Worm (Caenorhabditis elegans) whole organism, L3 larva: Measurements from ENCODE around the gene F31B9.3.

Experiments
- R02D3.7 ChIP-seq: fragments of 150-350 bp; optimal IDR thresholded peaks from 2 replicates; lab custom pipeline; 2014; ENCODE audit warnings: missing biosample characterization, missing genetic modification characterization
- ceh-28 ChIP-seq: fragments of 150-350 bp; optimal IDR thresholded peaks from 2 replicates; lab custom pipeline; 2014; ENCODE audit warnings: missing biosample characterization, missing genetic modification reagents, missing genetic modification characterization
- elt-2 ChIP-seq: sonication (generic microtip); optimal IDR thresholded peaks from 2 replicates; lab custom pipeline; 2016; ENCODE audit warnings: missing genetic modification reagents, mild to moderate bottlenecking, missing genetic modification characterization, missing compliant biosample characterization
- fos-1 ChIP-seq: fragments of 150-350 bp; optimal IDR thresholded peaks from 2 replicates; lab custom pipeline; 2014; ENCODE audit warnings: missing biosample characterization, missing genetic modification characterization
- lin-39 ChIP-seq: fragments of 150-350 bp; optimal IDR thresholded peaks from 2 replicates; lab custom pipeline; 2018; ENCODE audit warnings: missing biosample characterization, missing genetic modification reagents, missing genetic modification characterization
- nhr-11 ChIP-seq: fragments of 150-350 bp; optimal IDR thresholded peaks from 2 replicates; lab custom pipeline; 2014; ENCODE audit warnings: missing biosample characterization, missing genetic modification characterization
- nhr-237 ChIP-seq: fragments of 150-350 bp; optimal IDR thresholded peaks from 2 replicates; lab custom pipeline; 2014; ENCODE audit warnings: missing biosample characterization, missing genetic modification characterization
- nhr-28 ChIP-seq: fragments of 150-350 bp; optimal IDR thresholded peaks from 2 replicates; lab custom pipeline; 2014; ENCODE audit warnings: missing biosample characterization, missing genetic modification characterization
- nhr-67 ChIP-seq: fragments of 150-350 bp; optimal IDR thresholded peaks from 2 replicates; lab custom pipeline; 2014; ENCODE audit warnings: missing biosample characterization, missing genetic modification characterization
- pha-4 ChIP-seq: fragments of 150-350 bp; optimal IDR thresholded peaks from 2 replicates; lab custom pipeline; 2014; ENCODE audit warnings: missing biosample characterization, missing genetic modification reagents, missing genetic modification characterization
- pqm-1 ChIP-seq: fragments of 150-350 bp; optimal IDR thresholded peaks from 2 replicates; lab custom pipeline; 2017; ENCODE audit warnings: missing biosample characterization, missing genetic modification characterization, inconsistent platforms
- unc-62 ChIP-seq: fragments of 150-350 bp; sonication (generic microtip); optimal IDR thresholded peaks from 4 replicates; lab custom pipeline; 2014; ENCODE audit warnings: missing biosample characterization, missing genetic modification reagents, missing genetic modification characterization
- ztf-11 ChIP-seq: fragments of 150-350 bp; optimal IDR thresholded peaks from 2 replicates; lab custom pipeline; 2014; ENCODE audit warnings: missing biosample characterization, missing genetic modification characterization

- TF ChIP-seq pqm-1 (no peak), nhr-11 (tag; lab: Kevin White, UChicago) (no peak), unc-62 (GFP tag; lab: Kevin White, UChicago) (no peak), fos-1 (tag; lab: Kevin White, UChicago) (no peak), elt-2 (tag; lab: Kevin White, UChicago) (no peak), nhr-237 (tag; lab: Kevin White, UChicago) (no peak), pha-4 (tag; lab: Kevin White, UChicago) (no peak), nhr-28 (tag; lab: Kevin White, UChicago) (no peak), ztf-11 (tag; lab: Kevin White, UChicago) (no peak), lin-39 (tag; lab: Kevin White, UChicago) (no peak), nhr-67 (no peak), R02D3.7 (no peak), ceh-28 (tag; lab: Kevin White, UChicago) (no peak)
Measured at ce11 chrX:15915774-15916173, 7.8 kb upstream of the F31B9.3 start.
